Worm (Caenorhabditis elegans) whole organism, L3 larva: ENCODE results near the gene W10D9.3.

Experiments
- R02D3.7 ChIP-seq: fragments of 150-350 bp; optimal IDR thresholded peaks from 2 replicates; lab custom pipeline; 2014; ENCODE audit warnings: missing biosample characterization, missing genetic modification characterization
- ZK546.5 ChIP-seq: sonication (generic microtip); optimal IDR thresholded peaks from 2 replicates; lab custom pipeline; 2017; ENCODE audit warnings: missing biosample characterization, missing genetic modification characterization
- aly-2 ChIP-seq: fragments of 150-350 bp; optimal IDR thresholded peaks from 2 replicates; lab custom pipeline; 2014; ENCODE audit warnings: missing biosample characterization, missing genetic modification characterization
- ama-1 ChIP-seq: fragments of 150-350 bp; optimal IDR thresholded peaks from 2 replicates; lab custom pipeline; 2018
- ceh-16 ChIP-seq: sonication (generic microtip); optimal IDR thresholded peaks from 2 replicates; lab custom pipeline; 2017; ENCODE audit warnings: missing biosample characterization, missing genetic modification characterization
- ceh-28 ChIP-seq: fragments of 150-350 bp; optimal IDR thresholded peaks from 2 replicates; lab custom pipeline; 2014; ENCODE audit warnings: missing biosample characterization, missing genetic modification reagents, missing genetic modification characterization
- ceh-82 ChIP-seq: fragments of 150-350 bp; optimal IDR thresholded peaks from 2 replicates; lab custom pipeline; 2014; ENCODE audit warnings: missing biosample characterization, missing genetic modification characterization
- ceh-9 ChIP-seq: sonication (generic microtip); optimal IDR thresholded peaks from 2 replicates; lab custom pipeline; 2018; ENCODE audit warnings: missing biosample characterization, missing genetic modification characterization
- daf-12 ChIP-seq: fragments of 150-350 bp; optimal IDR thresholded peaks from 2 replicates; lab custom pipeline; 2014; ENCODE audit warnings: missing biosample characterization, missing genetic modification reagents, missing genetic modification characterization
- egl-27 ChIP-seq: sonication (generic microtip); optimal IDR thresholded peaks from 4 replicates; lab custom pipeline; 2017; ENCODE audit warnings: missing biosample characterization, missing genetic modification reagents, missing genetic modification characterization
- egl-5 ChIP-seq: fragments of 150-350 bp; optimal IDR thresholded peaks from 2 replicates; lab custom pipeline; 2017; ENCODE audit warnings: missing biosample characterization, missing genetic modification reagents, missing genetic modification characterization, inconsistent platforms
- elt-1 ChIP-seq: fragments of 150-350 bp; optimal IDR thresholded peaks from 2 replicates; lab custom pipeline; 2014; ENCODE audit warnings: missing biosample characterization, missing genetic modification characterization
- elt-2 ChIP-seq: sonication (generic microtip); optimal IDR thresholded peaks from 2 replicates; lab custom pipeline; 2016; ENCODE audit warnings: missing genetic modification reagents, mild to moderate bottlenecking, missing genetic modification characterization, missing compliant biosample characterization
- elt-3 ChIP-seq, 3 experiments: fragments of 150-350 bp in 1 of 3; sonication (generic microtip) in 2 of 3; optimal IDR thresholded peaks; 2 replicates in 2 of 3; 4 replicates in 1 of 3; lab custom pipeline; 2014 to 2017; ENCODE audit warnings: missing biosample characterization in 3 of 3, missing genetic modification characterization in 3 of 3
- fkh-10 ChIP-seq: sonication (generic microtip); optimal IDR thresholded peaks from 2 replicates; lab custom pipeline; 2017; ENCODE audit warnings: missing biosample characterization, missing genetic modification reagents, missing genetic modification characterization
- fos-1 ChIP-seq: fragments of 150-350 bp; optimal IDR thresholded peaks from 2 replicates; lab custom pipeline; 2014; ENCODE audit warnings: missing biosample characterization, missing genetic modification characterization
- hmg-11 ChIP-seq: sonication (generic microtip); optimal IDR thresholded peaks from 2 replicates; lab custom pipeline; 2016; ENCODE audit warnings: missing genetic modification characterization, missing compliant biosample characterization
- jun-1 ChIP-seq: fragments of 150-350 bp; optimal IDR thresholded peaks from 2 replicates; lab custom pipeline; 2014; ENCODE audit warnings: missing biosample characterization, missing genetic modification reagents, missing genetic modification characterization
- lin-15B ChIP-seq: fragments of 150-350 bp; optimal IDR thresholded peaks from 2 replicates; lab custom pipeline; 2014; ENCODE audit warnings: missing biosample characterization, missing genetic modification characterization
- lin-39 ChIP-seq: fragments of 150-350 bp; optimal IDR thresholded peaks from 2 replicates; lab custom pipeline; 2018; ENCODE audit warnings: missing biosample characterization, missing genetic modification reagents, missing genetic modification characterization
- lsy-12 ChIP-seq: sonication (generic microtip); optimal IDR thresholded peaks from 2 replicates; lab custom pipeline; 2016; ENCODE audit warnings: mild to moderate bottlenecking, missing genetic modification characterization, missing compliant biosample characterization
- mdl-1 ChIP-seq: fragments of 150-350 bp; optimal IDR thresholded peaks from 2 replicates; lab custom pipeline; 2014; ENCODE audit warnings: missing biosample characterization, missing genetic modification characterization
- nfya-1 ChIP-seq: sonication (generic microtip); optimal IDR thresholded peaks from 2 replicates; lab custom pipeline; 2017; ENCODE audit warnings: missing genetic modification characterization, mild to moderate bottlenecking, missing compliant biosample characterization, antibody characterized with exemption, moderate library complexity; ENCODE audit not compliant: insufficient read depth
- nhr-11 ChIP-seq: fragments of 150-350 bp; optimal IDR thresholded peaks from 2 replicates; lab custom pipeline; 2014; ENCODE audit warnings: missing biosample characterization, missing genetic modification characterization
- nhr-12 ChIP-seq: fragments of 150-350 bp; optimal IDR thresholded peaks from 2 replicates; lab custom pipeline; 2014; ENCODE audit warnings: missing biosample characterization, missing genetic modification characterization
- nhr-23 ChIP-seq: fragments of 150-350 bp; optimal IDR thresholded peaks from 2 replicates; lab custom pipeline; 2014; ENCODE audit warnings: missing biosample characterization, missing genetic modification reagents, missing genetic modification characterization
- nhr-25 ChIP-seq: sonication (generic microtip); optimal IDR thresholded peaks from 2 replicates; lab custom pipeline; 2017; ENCODE audit warnings: missing biosample characterization, missing genetic modification characterization
- nhr-43 ChIP-seq: sonication (generic microtip); optimal IDR thresholded peaks from 2 replicates; lab custom pipeline; 2016; ENCODE audit warnings: mild to moderate bottlenecking, missing genetic modification characterization, missing compliant biosample characterization; ENCODE audit not compliant: poor library complexity, severe bottlenecking
- nhr-67 ChIP-seq: fragments of 150-350 bp; optimal IDR thresholded peaks from 2 replicates; lab custom pipeline; 2014; ENCODE audit warnings: missing biosample characterization, missing genetic modification characterization
- nhr-76 ChIP-seq: fragments of 150-350 bp; sonication (generic microtip); optimal IDR thresholded peaks from 5 replicates; lab custom pipeline; 2014; ENCODE audit warnings: missing biosample characterization, missing genetic modification characterization
- nhr-77 ChIP-seq: fragments of 150-350 bp; optimal IDR thresholded peaks from 2 replicates; lab custom pipeline; 2014; ENCODE audit warnings: missing biosample characterization, missing genetic modification characterization
- pha-4 ChIP-seq: fragments of 150-350 bp; optimal IDR thresholded peaks from 2 replicates; lab custom pipeline; 2014; ENCODE audit warnings: missing biosample characterization, missing genetic modification reagents, missing genetic modification characterization
- skn-1 ChIP-seq: fragments of 150-350 bp; optimal IDR thresholded peaks from 2 replicates; lab custom pipeline; 2014; ENCODE audit warnings: missing biosample characterization, missing genetic modification characterization
- snpc-4 ChIP-seq: fragments of 150-350 bp; optimal IDR thresholded peaks from 2 replicates; lab custom pipeline; 2014; ENCODE audit warnings: missing biosample characterization, missing genetic modification characterization
- tbx-2 ChIP-seq: sonication (generic microtip); optimal IDR thresholded peaks from 2 replicates; lab custom pipeline; 2016; ENCODE audit warnings: mild to moderate bottlenecking, missing genetic modification characterization, missing compliant biosample characterization
- unc-39 ChIP-seq: sonication (generic microtip); optimal IDR thresholded peaks from 4 replicates; lab custom pipeline; 2017; ENCODE audit warnings: missing biosample characterization, missing genetic modification characterization
- unc-62 ChIP-seq: fragments of 150-350 bp; sonication (generic microtip); optimal IDR thresholded peaks from 4 replicates; lab custom pipeline; 2014; ENCODE audit warnings: missing biosample characterization, missing genetic modification reagents, missing genetic modification characterization
- ztf-11 ChIP-seq: fragments of 150-350 bp; optimal IDR thresholded peaks from 2 replicates; lab custom pipeline; 2014; ENCODE audit warnings: missing biosample characterization, missing genetic modification characterization

The W10D9.3 gene

ce11 chrII:495124-495523 lies 34.4 kb upstream of the W10D9.3 start, which contains the start of gene sms-5:
TSS of gene sms-5 (plus strand) at chrII:495424.
- no peak for TF ChIP-seq aly-2
- TF ChIP-seq jun-1 (tag; lab: Kevin White, UChicago) = no peak
- no peak for TF ChIP-seq nhr-11 (tag; lab: Kevin White, UChicago)
- no peak for TF ChIP-seq nhr-76 (tag; lab: Kevin White, UChicago)
- no peak for TF ChIP-seq elt-1 (tag; lab: Kevin White, UChicago)
- TF ChIP-seq lsy-12 = no peak
- no peak for TF ChIP-seq daf-12 (tag; lab: Kevin White, UChicago)
- no peak for TF ChIP-seq skn-1 (tag; lab: Kevin White, UChicago)
- TF ChIP-seq nhr-23 = no peak
- TF ChIP-seq fkh-10 (GFP tag; lab: Kevin White, UChicago) = no peak
- TF ChIP-seq nhr-43 (tag; lab: Kevin White, UChicago) = no peak
- no peak for TF ChIP-seq nhr-25 (tag; lab: Kevin White, UChicago)
- TF ChIP-seq nfya-1 (tag; lab: Kevin White, UChicago) = no peak
- TF ChIP-seq pha-4 = no peak
- no peak for TF ChIP-seq nhr-12 (tag; lab: Kevin White, UChicago)
- no peak for TF ChIP-seq ceh-9 (tag; lab: Kevin White, UChicago)
- TF ChIP-seq lin-39 (tag; lab: Kevin White, UChicago) = no peak
- no peak for TF ChIP-seq R02D3.7 (tag; lab: Kevin White, UChicago)
- TF ChIP-seq lin-15B (tag; lab: Kevin White, UChicago) = no peak

ce11 chrII:484328-484916 lies 23.7 kb upstream of the W10D9.3 start, which contains the start of the genes gldi-1 and prp-21:
TSS of gene gldi-1 (minus strand) at chrII:484378.
TSS of gene prp-21 (plus strand) at chrII:484866.
- TF ChIP-seq nhr-76 (tag; lab: Kevin White, UChicago) = no peak
- no peak for TF ChIP-seq aly-2
- no peak for TF ChIP-seq ztf-11
- peak; percentile 13 for TF ChIP-seq snpc-4 (tag; lab: Kevin White, UChicago)
- TF ChIP-seq pha-4 = peak; percentile 56
- TF ChIP-seq hmg-11 (tag; lab: Kevin White, UChicago) = no peak
- no peak for TF ChIP-seq mdl-1 (tag; lab: Kevin White, UChicago)
- TF ChIP-seq ceh-16 (tag; lab: Kevin White, UChicago) = no peak
- TF ChIP-seq nhr-43 (tag; lab: Kevin White, UChicago) = no peak
- TF ChIP-seq lin-15B (tag; lab: Kevin White, UChicago) = peak; percentile 80
- TF ChIP-seq R02D3.7 (tag; lab: Kevin White, UChicago) = no peak

ce11 chrII:475890-476420 lies 15.2 kb upstream of the W10D9.3 start, which contains the start of gene nsun-1:
TSS of gene nsun-1 (minus strand) at chrII:475940.
- peak; percentile 33 for TF ChIP-seq ceh-28 (tag; lab: Kevin White, UChicago)
- TF ChIP-seq egl-27 = no peak
- peak; percentile 31 for TF ChIP-seq lin-39 (tag; lab: Kevin White, UChicago)
- TF ChIP-seq nhr-43 (tag; lab: Kevin White, UChicago) = no peak
- TF ChIP-seq jun-1 (tag; lab: Kevin White, UChicago) = no peak
- TF ChIP-seq snpc-4 (tag; lab: Kevin White, UChicago) = no peak
- TF ChIP-seq pha-4 = peak; percentile 43
- TF ChIP-seq ceh-82 (tag; lab: Kevin White, UChicago) = no peak
- no peak for TF ChIP-seq lsy-12
- TF ChIP-seq nfya-1 (tag; lab: Kevin White, UChicago) = peak; percentile 64
- peak; percentile 28 for TF ChIP-seq egl-5 (tag; lab: Kevin White, UChicago)
- no peak for TF ChIP-seq unc-39 (tag; lab: Kevin White, UChicago)
- peak; percentile 31 for TF ChIP-seq nhr-25 (tag; lab: Kevin White, UChicago)
- TF ChIP-seq nhr-67 (tag; lab: Kevin White, UChicago) = no peak
- no peak for TF ChIP-seq daf-12 (tag; lab: Kevin White, UChicago)
- TF ChIP-seq hmg-11 (tag; lab: Kevin White, UChicago) = peak; percentile 21
- TF ChIP-seq elt-2 (tag; lab: Kevin White, UChicago) = peak; percentile 12
- TF ChIP-seq skn-1 (tag; lab: Kevin White, UChicago) = peak; percentile 19
- no peak for TF ChIP-seq elt-1 (tag; lab: Kevin White, UChicago)
- no peak for TF ChIP-seq fos-1
- TF ChIP-seq ztf-11 = no peak
- no peak for TF ChIP-seq ZK546.5
- TF ChIP-seq nhr-77 = no peak
- TF ChIP-seq unc-62 = no peak
- TF ChIP-seq elt-3 (tag; optimal IDR thresholded peaks at IDR 0.05; lab: Kevin White, UChicago) = no peak
- TF ChIP-seq nhr-23 = peak; percentile 24
- no peak for TF ChIP-seq tbx-2 (tag; lab: Kevin White, UChicago)
- peak; percentile 88 for TF ChIP-seq lin-15B (tag; lab: Kevin White, UChicago)
- no peak for TF ChIP-seq ceh-9 (tag; lab: Kevin White, UChicago)
- TF ChIP-seq ama-1 (lab: Kevin White, UChicago) = no peak
